Worm (Caenorhabditis elegans) whole organism, young adult: ENCODE measurements around the gene npp-27.

ENCODE experiments used
- B0261.1 ChIP-seq: sonication (generic microtip); optimal IDR thresholded peaks from 2 replicates; lab custom pipeline; 2016; ENCODE audit warnings: mild to moderate bottlenecking, missing genetic modification characterization, moderate library complexity, missing compliant biosample characterization
- F22D6.2 ChIP-seq: sonication (generic microtip); optimal IDR thresholded peaks from 2 replicates; lab custom pipeline; 2016; ENCODE audit warnings: mild to moderate bottlenecking, missing genetic modification characterization, missing compliant biosample characterization
- K12H6.12 ChIP-seq: fragments of 200-800 bp; sonication (Bioruptor generic); optimal IDR thresholded peaks from 2 replicates; lab custom pipeline; 2018; ENCODE audit warnings: mild to moderate bottlenecking, missing genetic modification characterization, missing compliant biosample characterization
- ceh-58 ChIP-seq: fragments of 200-800 bp; sonication (Bioruptor generic); IDR thresholded peaks from 2 replicates; pipeline ENCODE4 v1.3.6; 2022; ENCODE audit warnings: missing genetic modification characterization, missing compliant biosample characterization
- die-1 ChIP-seq: sonication (generic microtip); optimal IDR thresholded peaks from 2 replicates; lab custom pipeline; 2016; ENCODE audit warnings: missing genotype, mild to moderate bottlenecking, missing genetic modification characterization, missing compliant biosample characterization
- dpl-1 ChIP-seq: fragments of 150-350 bp; optimal IDR thresholded peaks from 2 replicates; lab custom pipeline; 2014; ENCODE audit warnings: missing biosample characterization, missing genetic modification reagents, missing genetic modification characterization
- hlh-12 ChIP-seq: sonication (generic microtip); optimal IDR thresholded peaks from 2 replicates; lab custom pipeline; 2016; ENCODE audit warnings: missing genetic modification characterization, missing compliant biosample characterization
- hrde-1 ChIP-seq: sonication (generic microtip); optimal IDR thresholded peaks from 2 replicates; lab custom pipeline; 2016; ENCODE audit warnings: missing genetic modification characterization, mild to moderate bottlenecking, missing compliant biosample characterization, moderate library complexity, missing genotype, missing genetic modification reagents, borderline replicate concordance
- pha-4 ChIP-seq: fragments of 150-350 bp; sonication (generic microtip); optimal IDR thresholded peaks from 2 replicates; lab custom pipeline; 2014; ENCODE audit warnings: missing biosample characterization, missing genetic modification reagents, missing genetic modification characterization
- repo-1 ChIP-seq: sonication (generic microtip); optimal IDR thresholded peaks from 2 replicates; lab custom pipeline; 2017; ENCODE audit warnings: mild to moderate bottlenecking, missing genetic modification characterization, missing compliant biosample characterization
- snpc-4 ChIP-seq, 5 experiments: fragments of 150-350 bp in 1 of 5; sonication (generic microtip) in 4 of 5; optimal IDR thresholded peaks; 2 replicates each; lab custom pipeline; 2014 to 2018; ENCODE audit warnings: missing genetic modification characterization in 5 of 5, missing biosample characterization in 3 of 5, antibody characterized with exemption in 2 of 5, mild to moderate bottlenecking in 2 of 5, missing compliant biosample characterization in 2 of 5, missing genotype in 2 of 5, moderate library complexity in 2 of 5, missing genetic modification reagents in 1 of 5
- tlf-1 ChIP-seq: fragments of 200-800 bp; sonication (Bioruptor generic); optimal IDR thresholded peaks from 2 replicates; lab custom pipeline; 2018; ENCODE audit warnings: mild to moderate bottlenecking, missing genetic modification characterization, missing compliant biosample characterization
- unc-130 ChIP-seq: sonication (generic microtip); optimal IDR thresholded peaks from 2 replicates; lab custom pipeline; 2016; ENCODE audit warnings: missing genetic modification reagents, missing genetic modification characterization, missing compliant biosample characterization

ce11 chrIV:7870451-7870850 lies 39.6 kb downstream of the npp-27 start, which contains the start of gene T06C10.3:
- no peak for TF ChIP-seq tlf-1 (GFP tag; lab: Kevin White, UChicago)
- TF ChIP-seq hrde-1: no peak
- TF ChIP-seq K12H6.12: no peak
- no peak for TF ChIP-seq die-1 (tag; lab: Kevin White, UChicago)
- TF ChIP-seq hlh-12 (tag; lab: Kevin White, UChicago): no peak
- no peak for TF ChIP-seq snpc-4 (GFP tag; optimal IDR thresholded peaks at IDR 0.05; lab: Kevin White, UChicago)
- no peak for TF ChIP-seq snpc-4 (tag; optimal IDR thresholded peaks at IDR 0.05; lab: Kevin White, UChicago)
- TF ChIP-seq pha-4: no peak
- TF ChIP-seq F22D6.2 (tag; lab: Kevin White, UChicago): no peak
- TF ChIP-seq unc-130 (GFP tag; lab: Kevin White, UChicago): no peak
- no peak for TF ChIP-seq B0261.1 (tag; lab: Kevin White, UChicago)
- no peak for TF ChIP-seq ceh-58
- TF ChIP-seq dpl-1 (GFP tag; lab: Kevin White, UChicago): no peak
- TF ChIP-seq repo-1 (tag; lab: Kevin White, UChicago): no peak
